Worm (Caenorhabditis elegans) whole organism, L1 larva: ENCODE data around the gene fbxa-65.

Experiments used
- Y116A8C.19 ChIP-seq: sonication (generic microtip); optimal IDR thresholded peaks from 2 replicates; lab custom pipeline; 2016; ENCODE audit warnings: missing compliant biosample characterization, missing genetic modification characterization, borderline replicate concordance
- aly-2 ChIP-seq: fragments of 150-350 bp; optimal IDR thresholded peaks from 2 replicates; lab custom pipeline; 2014; ENCODE audit warnings: missing biosample characterization, missing genetic modification characterization
- ceh-82 ChIP-seq, 3 experiments: fragments of 150-350 bp in 1 of 3; sonication (generic microtip) in 2 of 3; optimal IDR thresholded peaks; 2 replicates each; lab custom pipeline; 2014 to 2017; ENCODE audit warnings: missing biosample characterization in 3 of 3, missing genetic modification characterization in 3 of 3
- efl-3 ChIP-seq: fragments of 200-800 bp; sonication (Bioruptor generic); optimal IDR thresholded peaks from 2 replicates; lab custom pipeline; 2018; ENCODE audit warnings: mild to moderate bottlenecking, missing genetic modification characterization, missing compliant biosample characterization
- egl-13 ChIP-seq: sonication (generic microtip); optimal IDR thresholded peaks from 2 replicates; lab custom pipeline; 2016; ENCODE audit warnings: missing genotype, missing genetic modification reagents, missing genetic modification characterization, missing compliant biosample characterization
- elt-3 ChIP-seq, 6 experiments: fragments of 150-350 bp in 1 of 6; sonication (generic microtip); optimal IDR thresholded peaks; 2 replicates each; lab custom pipeline; 2017 to 2018; ENCODE audit warnings: missing biosample characterization in 6 of 6, missing genetic modification characterization in 6 of 6, inconsistent platforms in 1 of 6
- fos-1 ChIP-seq: fragments of 150-350 bp; optimal IDR thresholded peaks from 2 replicates; lab custom pipeline; 2014; ENCODE audit warnings: missing biosample characterization, missing genetic modification characterization
- lin-13 ChIP-seq: fragments of 150-350 bp; optimal IDR thresholded peaks from 2 replicates; lab custom pipeline; 2014; ENCODE audit warnings: missing biosample characterization, missing genetic modification reagents, missing genetic modification characterization
- lsy-2 ChIP-seq, 2 experiments: fragments of 150-350 bp; optimal IDR thresholded peaks; 2 replicates each; lab custom pipeline; 2014; ENCODE audit warnings: missing biosample characterization in 2 of 2, missing genetic modification characterization in 2 of 2
- nhr-20 ChIP-seq: sonication (generic microtip); optimal IDR thresholded peaks from 2 replicates; lab custom pipeline; 2016; ENCODE audit warnings: mild to moderate bottlenecking, missing genetic modification characterization, missing compliant biosample characterization
- nhr-84 ChIP-seq: sonication (generic microtip); optimal IDR thresholded peaks from 2 replicates; lab custom pipeline; 2017; ENCODE audit warnings: missing biosample characterization, missing genetic modification characterization
- pqm-1 ChIP-seq: sonication (generic microtip); optimal IDR thresholded peaks from 3 replicates; lab custom pipeline; 2017; ENCODE audit warnings: missing biosample characterization, missing genetic modification characterization
- unc-86 ChIP-seq: sonication (generic microtip); optimal IDR thresholded peaks from 2 replicates; lab custom pipeline; 2016; ENCODE audit warnings: missing genetic modification characterization, missing compliant biosample characterization

DNA sequence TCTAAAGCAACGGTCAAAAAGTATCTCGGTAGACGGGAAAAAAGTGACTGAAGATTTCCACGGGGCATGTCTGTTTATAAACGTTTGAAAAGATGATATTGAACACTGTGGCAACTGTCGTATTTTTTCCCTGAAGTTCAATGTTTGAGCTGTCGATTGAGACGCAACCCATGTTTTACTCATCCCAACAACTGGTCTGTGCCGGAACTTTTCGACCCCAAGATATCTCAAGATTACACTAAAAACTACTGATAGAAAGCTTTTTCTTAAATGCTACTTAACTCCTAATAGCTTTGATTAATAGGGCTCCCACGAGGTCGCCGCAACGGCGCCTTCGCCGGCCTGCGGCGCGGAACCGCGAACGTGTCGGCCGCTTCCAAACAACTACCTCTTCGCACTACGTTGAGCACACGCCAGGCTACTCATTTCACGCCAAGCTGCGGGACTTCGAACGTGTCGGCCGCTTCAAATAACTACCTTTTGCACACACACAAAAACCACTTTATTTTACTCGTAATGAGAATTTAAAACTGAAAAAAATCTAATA, 48.5 kb upstream of the fbxa-65 start, which contains the start of gene T20D4.15:
- no peak for TF ChIP-seq pqm-1 (tag; lab: Kevin White, UChicago)
- TF ChIP-seq ceh-82 (tag; optimal IDR thresholded peaks at IDR 0.05; lab: Kevin White, UChicago) = no peak
- TF ChIP-seq elt-3 (tag; optimal IDR thresholded peaks at IDR 0.05; lab: Kevin White, UChicago) = no peak
- no peak for TF ChIP-seq nhr-20
- TF ChIP-seq lin-13 (GFP tag; lab: Kevin White, UChicago) = no peak
- no peak for TF ChIP-seq efl-3 (GFP tag; lab: Kevin White, UChicago)
- TF ChIP-seq fos-1 = no peak
- no peak for TF ChIP-seq nhr-84
- TF ChIP-seq lsy-2 (tag; optimal IDR thresholded peaks at IDR 0.05; lab: Kevin White, UChicago) = no peak
- TF ChIP-seq egl-13 (tag; lab: Kevin White, UChicago) = no peak
- no peak for TF ChIP-seq unc-86 (tag; lab: Kevin White, UChicago)
- TF ChIP-seq aly-2 (tag; lab: Kevin White, UChicago) = no peak
- no peak for TF ChIP-seq Y116A8C.19 (tag; lab: Kevin White, UChicago)
